Fruit fly (Drosophila melanogaster): ENCODE data around the gene nbs.

nbs gene

dm6 chr3L:9723108-9723507 is at the start of gene nbs, which contains the start of gene defl:
nbs (minus strand) TSS chr3L:9723194.
defl (plus strand) TSS chr3L:9723423.
- TF ChIP-seq Hr96 (GFP tag; optimal IDR thresholded peaks at IDR 0.05), result no peak
- TF ChIP-seq cnc (optimal IDR thresholded peaks at IDR 0.05), result no peak
- peak; percentile 48 for TF ChIP-seq CG7045 (GFP tag; optimal IDR thresholded peaks at IDR 0.05)
- peak; percentile 77 for TF ChIP-seq CG11617 (GFP tag; optimal IDR thresholded peaks at IDR 0.05)
- TF ChIP-seq Clk (GFP tag; optimal IDR thresholded peaks at IDR 0.05), result peak; percentile 11
- peak; percentile 67 for TF ChIP-seq CG7101 (tag; optimal IDR thresholded peaks at IDR 0.05)
- peak; percentile 45 for TF ChIP-seq CG33017 (tag; optimal IDR thresholded peaks at IDR 0.05)
- peak; percentile 81 for TF ChIP-seq CG1620 (GFP tag; optimal IDR thresholded peaks at IDR 0.05)
- TF ChIP-seq Crg-1 (GFP tag; optimal IDR thresholded peaks at IDR 0.05), result peak; percentile 63
- TF ChIP-seq bab1 (GFP tag; optimal IDR thresholded peaks at IDR 0.05), result peak; percentile 57
- no peak for TF ChIP-seq toe (GFP tag; optimal IDR thresholded peaks at IDR 0.05)
- no peak for TF ChIP-seq cic (GFP tag; optimal IDR thresholded peaks at IDR 0.05)
- peak; percentile 22 for TF ChIP-seq tj (GFP tag; optimal IDR thresholded peaks at IDR 0.05)
- no peak for TF ChIP-seq kay (GFP tag; ENCODE audit: borderline replicate concordance)
- peak; percentile 61 for TF ChIP-seq ovo (GFP tag; optimal IDR thresholded peaks at IDR 0.05)
- TF ChIP-seq Mnt (GFP tag; optimal IDR thresholded peaks at IDR 0.05), result peak; percentile 55
- peak; percentile 65 for TF ChIP-seq CG12768 (GFP tag; optimal IDR thresholded peaks at IDR 0.05)
- peak; percentile 40 for TF ChIP-seq CG14711 (tag; optimal IDR thresholded peaks at IDR 0.05)
- TF ChIP-seq CG5204 (GFP tag; optimal IDR thresholded peaks at IDR 0.05), result no peak
- TF ChIP-seq pad (GFP tag; optimal IDR thresholded peaks at IDR 0.05), result peak; percentile 43

DNA sequence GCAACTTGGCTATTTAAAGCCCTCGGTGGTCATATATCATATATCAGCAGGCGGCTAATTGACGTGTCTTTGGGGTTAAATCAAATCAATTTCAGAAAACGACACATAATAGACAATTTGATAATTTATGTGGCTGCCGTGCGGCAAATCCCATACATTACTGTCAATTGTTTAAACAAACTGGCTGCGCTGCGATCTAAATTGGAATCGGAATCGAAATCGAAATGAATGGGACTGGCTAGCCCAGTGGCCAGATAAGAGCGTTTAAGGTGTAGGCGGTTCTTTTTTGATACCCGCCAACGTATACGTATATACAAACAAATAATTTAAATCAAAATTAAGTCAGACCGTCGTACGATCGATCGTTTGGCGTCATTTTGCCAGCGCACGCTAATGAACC is 45.4 kb upstream of the nbs start:
- TF ChIP-seq CG7045 (GFP tag; optimal IDR thresholded peaks at IDR 0.05) (no peak), Crg-1 (GFP tag; optimal IDR thresholded peaks at IDR 0.05) (no peak), bab1 (GFP tag; optimal IDR thresholded peaks at IDR 0.05) (no peak), CG33017 (tag; optimal IDR thresholded peaks at IDR 0.05) (no peak), Hr96 (GFP tag; optimal IDR thresholded peaks at IDR 0.05) (no peak), kay (GFP tag; ENCODE audit: borderline replicate concordance) (no peak), CG14711 (tag; optimal IDR thresholded peaks at IDR 0.05) (no peak), Clk (GFP tag; optimal IDR thresholded peaks at IDR 0.05) (no peak), pad (GFP tag; optimal IDR thresholded peaks at IDR 0.05) (no peak), CG11617 (GFP tag; optimal IDR thresholded peaks at IDR 0.05) (no peak), cic (GFP tag; optimal IDR thresholded peaks at IDR 0.05) (no peak), CG12768 (GFP tag; optimal IDR thresholded peaks at IDR 0.05) (no peak), tj (GFP tag; optimal IDR thresholded peaks at IDR 0.05) (no peak), ovo (GFP tag; optimal IDR thresholded peaks at IDR 0.05) (no peak), Mnt (GFP tag; optimal IDR thresholded peaks at IDR 0.05) (no peak), cnc (optimal IDR thresholded peaks at IDR 0.05) (no peak), toe (GFP tag; optimal IDR thresholded peaks at IDR 0.05) (no peak), CG7101 (tag; optimal IDR thresholded peaks at IDR 0.05) (no peak), CG1620 (GFP tag; optimal IDR thresholded peaks at IDR 0.05) (no peak), CG5204 (GFP tag; optimal IDR thresholded peaks at IDR 0.05) (no peak)

DNA sequence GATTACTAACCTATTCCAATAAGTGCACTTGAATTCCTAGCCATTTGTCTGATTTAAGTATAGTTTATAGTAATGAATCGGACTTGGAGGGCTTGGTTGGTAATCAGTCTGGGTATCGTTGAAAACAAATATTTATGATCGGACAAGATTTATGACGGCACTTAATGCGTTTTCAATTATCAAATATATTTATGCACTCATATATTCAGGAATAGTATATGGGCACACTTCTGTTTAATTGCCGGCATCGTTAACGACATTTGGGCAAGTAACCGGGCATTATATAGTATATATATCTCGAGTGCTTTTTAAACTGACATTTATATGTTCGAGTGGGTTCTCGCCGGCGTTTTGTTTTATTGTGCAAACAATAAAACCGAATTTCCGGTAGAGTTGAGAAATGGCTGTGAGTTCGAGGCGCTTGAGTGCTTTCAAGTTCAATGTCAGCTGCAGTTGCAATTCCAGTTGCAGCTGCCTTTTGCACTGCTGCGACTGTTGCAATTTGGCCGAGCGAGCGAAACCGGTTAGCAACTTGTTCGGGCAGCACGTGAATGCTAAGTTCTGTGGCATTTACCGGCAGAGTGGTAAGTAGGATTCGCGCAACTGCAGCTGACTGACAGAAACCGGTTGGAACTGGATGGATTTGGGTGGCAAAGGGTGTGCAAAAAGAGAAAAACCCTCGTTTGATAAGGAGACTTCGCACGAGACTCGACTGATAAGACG is 44.8 kb upstream of the nbs start:
- no peak for TF ChIP-seq Mnt (GFP tag; optimal IDR thresholded peaks at IDR 0.05)
- TF ChIP-seq Hr96 (GFP tag; optimal IDR thresholded peaks at IDR 0.05), result no peak
- no peak for TF ChIP-seq CG11617 (GFP tag; optimal IDR thresholded peaks at IDR 0.05)
- TF ChIP-seq ovo (GFP tag; optimal IDR thresholded peaks at IDR 0.05), result no peak
- peak; percentile 23 for TF ChIP-seq CG7045 (GFP tag; optimal IDR thresholded peaks at IDR 0.05)
- no peak for TF ChIP-seq toe (GFP tag; optimal IDR thresholded peaks at IDR 0.05)
- no peak for TF ChIP-seq tj (GFP tag; optimal IDR thresholded peaks at IDR 0.05)
- no peak for TF ChIP-seq CG12768 (GFP tag; optimal IDR thresholded peaks at IDR 0.05)
- no peak for TF ChIP-seq CG33017 (tag; optimal IDR thresholded peaks at IDR 0.05)
- TF ChIP-seq Clk (GFP tag; optimal IDR thresholded peaks at IDR 0.05), result no peak
- no peak for TF ChIP-seq CG5204 (GFP tag; optimal IDR thresholded peaks at IDR 0.05)
- peak; percentile 47 for TF ChIP-seq kay (GFP tag; ENCODE audit: borderline replicate concordance)
- TF ChIP-seq CG1620 (GFP tag; optimal IDR thresholded peaks at IDR 0.05), result no peak
- TF ChIP-seq CG7101 (tag; optimal IDR thresholded peaks at IDR 0.05), result no peak
- no peak for TF ChIP-seq pad (GFP tag; optimal IDR thresholded peaks at IDR 0.05)
- no peak for TF ChIP-seq cic (GFP tag; optimal IDR thresholded peaks at IDR 0.05)
- no peak for TF ChIP-seq CG14711 (tag; optimal IDR thresholded peaks at IDR 0.05)

DNA sequence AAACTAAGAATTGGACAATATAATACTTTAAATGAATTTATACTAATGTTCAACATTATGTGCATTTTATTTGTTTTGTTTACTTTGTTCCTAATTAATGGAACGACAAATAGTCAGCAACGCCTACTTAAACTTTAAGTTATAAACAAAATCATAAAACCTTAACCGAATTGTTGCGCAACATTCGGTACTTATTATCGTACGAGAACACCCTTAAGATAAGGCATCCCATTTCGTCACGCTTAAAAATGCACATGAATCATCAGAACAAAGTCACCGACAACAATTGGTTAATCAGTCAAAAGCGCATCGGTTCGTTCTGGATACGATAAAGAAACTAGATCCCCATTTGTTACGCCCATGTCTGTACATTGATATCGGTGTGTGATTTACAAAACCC is 43.4 kb upstream of the nbs start:
- TF ChIP-seq CG33017 (tag; optimal IDR thresholded peaks at IDR 0.05) (no peak), pad (GFP tag; optimal IDR thresholded peaks at IDR 0.05) (no peak), CG7045 (GFP tag; optimal IDR thresholded peaks at IDR 0.05) (no peak), CG7101 (tag; optimal IDR thresholded peaks at IDR 0.05) (no peak), Clk (GFP tag; optimal IDR thresholded peaks at IDR 0.05) (no peak), toe (GFP tag; optimal IDR thresholded peaks at IDR 0.05) (no peak), Mnt (GFP tag; optimal IDR thresholded peaks at IDR 0.05) (no peak), tj (GFP tag; optimal IDR thresholded peaks at IDR 0.05) (no peak), Crg-1 (GFP tag; optimal IDR thresholded peaks at IDR 0.05) (no peak), Hr96 (GFP tag; optimal IDR thresholded peaks at IDR 0.05) (no peak), cnc (optimal IDR thresholded peaks at IDR 0.05) (no peak), CG11617 (GFP tag; optimal IDR thresholded peaks at IDR 0.05) (no peak), cic (GFP tag; optimal IDR thresholded peaks at IDR 0.05) (no peak), ovo (GFP tag; optimal IDR thresholded peaks at IDR 0.05) (no peak), kay (GFP tag; ENCODE audit: borderline replicate concordance) (no peak), CG14711 (tag; optimal IDR thresholded peaks at IDR 0.05) (no peak), bab1 (GFP tag; optimal IDR thresholded peaks at IDR 0.05) (no peak), CG5204 (GFP tag; optimal IDR thresholded peaks at IDR 0.05) (no peak), CG1620 (GFP tag; optimal IDR thresholded peaks at IDR 0.05) (no peak)

dm6 chr3L:9765710-9766005 is 42.7 kb upstream of the nbs start:
- TF ChIP-seq CG1620 (GFP tag; optimal IDR thresholded peaks at IDR 0.05), result no peak
- TF ChIP-seq CG33017 (tag; optimal IDR thresholded peaks at IDR 0.05), result no peak
- TF ChIP-seq cic (GFP tag; optimal IDR thresholded peaks at IDR 0.05), result no peak

Measured in whole organism, adult.